Worm (Caenorhabditis elegans) whole organism, L3 larva: ENCODE data around the gene C17G10.10.

Experiments used
- ama-1 ChIP-seq: fragments of 150-350 bp; optimal IDR thresholded peaks from 2 replicates; lab custom pipeline; 2018
- daf-12 ChIP-seq: fragments of 150-350 bp; optimal IDR thresholded peaks from 2 replicates; lab custom pipeline; 2014; ENCODE audit warnings: missing biosample characterization, missing genetic modification reagents, missing genetic modification characterization
- fkh-10 ChIP-seq: sonication (generic microtip); optimal IDR thresholded peaks from 2 replicates; lab custom pipeline; 2017; ENCODE audit warnings: missing biosample characterization, missing genetic modification reagents, missing genetic modification characterization
- mdl-1 ChIP-seq: fragments of 150-350 bp; optimal IDR thresholded peaks from 2 replicates; lab custom pipeline; 2014; ENCODE audit warnings: missing biosample characterization, missing genetic modification characterization
- nhr-11 ChIP-seq: fragments of 150-350 bp; optimal IDR thresholded peaks from 2 replicates; lab custom pipeline; 2014; ENCODE audit warnings: missing biosample characterization, missing genetic modification characterization
- nhr-12 ChIP-seq: fragments of 150-350 bp; optimal IDR thresholded peaks from 2 replicates; lab custom pipeline; 2014; ENCODE audit warnings: missing biosample characterization, missing genetic modification characterization
- pha-4 ChIP-seq: fragments of 150-350 bp; optimal IDR thresholded peaks from 2 replicates; lab custom pipeline; 2014; ENCODE audit warnings: missing biosample characterization, missing genetic modification reagents, missing genetic modification characterization
- snpc-4 ChIP-seq: fragments of 150-350 bp; optimal IDR thresholded peaks from 2 replicates; lab custom pipeline; 2014; ENCODE audit warnings: missing biosample characterization, missing genetic modification characterization
- unc-62 ChIP-seq: fragments of 150-350 bp; sonication (generic microtip); optimal IDR thresholded peaks from 4 replicates; lab custom pipeline; 2014; ENCODE audit warnings: missing biosample characterization, missing genetic modification reagents, missing genetic modification characterization
- ztf-11 ChIP-seq: fragments of 150-350 bp; optimal IDR thresholded peaks from 2 replicates; lab custom pipeline; 2014; ENCODE audit warnings: missing biosample characterization, missing genetic modification characterization
- ztf-4 ChIP-seq: fragments of 150-350 bp; optimal IDR thresholded peaks from 2 replicates; lab custom pipeline; 2014; ENCODE audit warnings: missing biosample characterization, missing genetic modification characterization

- TF ChIP-seq ztf-11 (tag; lab: Kevin White, UChicago) (no peak), pha-4 (tag; lab: Kevin White, UChicago) (peak; percentile 46), snpc-4 (no peak), nhr-12 (tag; lab: Kevin White, UChicago) (no peak), ztf-4 (no peak), nhr-11 (tag; lab: Kevin White, UChicago) (no peak), fkh-10 (GFP tag; lab: Kevin White, UChicago) (no peak), mdl-1 (tag; lab: Kevin White, UChicago) (no peak), daf-12 (no peak), ama-1 (lab: Kevin White, UChicago) (no peak), unc-62 (GFP tag; lab: Kevin White, UChicago) (no peak)
Measured at ce11 chrII:5561392-5561791, 37.8 kb downstream of the C17G10.10 start, which contains the start of gene C17C3.3.
